Worm (Caenorhabditis elegans): ENCODE results near the gene sorf-2.

Gene sorf-2

DNA sequence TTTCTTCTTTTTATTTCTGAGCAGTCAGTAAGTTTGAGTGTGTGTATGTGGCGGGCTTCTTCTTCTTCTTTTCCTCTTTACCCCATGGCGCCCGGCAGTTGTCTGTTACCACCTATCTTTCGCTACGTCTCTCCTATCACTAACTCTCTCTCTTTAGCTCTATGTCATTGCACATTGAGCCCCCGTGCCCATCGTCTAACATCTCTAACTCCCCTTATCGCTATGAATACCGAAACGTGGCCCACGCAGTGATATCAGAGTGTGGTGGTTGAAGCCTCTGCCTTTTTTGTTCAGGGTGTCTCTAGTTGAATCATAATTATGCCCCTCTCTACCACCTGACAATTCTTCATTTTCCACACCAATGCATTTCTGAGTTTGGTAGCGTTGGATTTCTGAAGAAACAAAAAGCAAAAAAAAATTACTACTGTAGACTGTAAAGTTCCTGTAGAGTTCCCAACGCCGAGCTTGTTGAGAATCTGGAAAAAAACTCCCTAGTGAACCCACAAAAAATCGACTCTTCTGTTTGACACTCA, 8.2 kb downstream of the sorf-2 start (continued):
- no peak for TF ChIP-seq C34F6.9 (tag; optimal IDR thresholded peaks at IDR 0.05)
- TF ChIP-seq nhr-21 (tag; optimal IDR thresholded peaks at IDR 0.05): no peak
- TF ChIP-seq fos-1 (tag; optimal IDR thresholded peaks at IDR 0.05): peak; percentile 6
- TF ChIP-seq snpc-4 (tag; optimal IDR thresholded peaks at IDR 0.05): no peak
- no peak for TF ChIP-seq mbf-1 (tag; optimal IDR thresholded peaks at IDR 0.05)
- TF ChIP-seq ztf-11 (tag; optimal IDR thresholded peaks at IDR 0.05): no peak
- no peak for TF ChIP-seq sma-3 (GFP tag; optimal IDR thresholded peaks at IDR 0.05)
- TF ChIP-seq lin-39 (tag; optimal IDR thresholded peaks at IDR 0.05): no peak
- no peak for TF ChIP-seq egl-27 (tag; optimal IDR thresholded peaks at IDR 0.05)
- no peak for TF ChIP-seq peb-1 (tag; optimal IDR thresholded peaks at IDR 0.05)
- TF ChIP-seq crh-2 (tag; optimal IDR thresholded peaks at IDR 0.05): peak; percentile 32
- TF ChIP-seq gmeb-1 (tag; optimal IDR thresholded peaks at IDR 0.05): no peak
- TF ChIP-seq nhr-11 (tag; optimal IDR thresholded peaks at IDR 0.05): no peak
- TF ChIP-seq ama-1 (optimal IDR thresholded peaks at IDR 0.05): no peak

DNA sequence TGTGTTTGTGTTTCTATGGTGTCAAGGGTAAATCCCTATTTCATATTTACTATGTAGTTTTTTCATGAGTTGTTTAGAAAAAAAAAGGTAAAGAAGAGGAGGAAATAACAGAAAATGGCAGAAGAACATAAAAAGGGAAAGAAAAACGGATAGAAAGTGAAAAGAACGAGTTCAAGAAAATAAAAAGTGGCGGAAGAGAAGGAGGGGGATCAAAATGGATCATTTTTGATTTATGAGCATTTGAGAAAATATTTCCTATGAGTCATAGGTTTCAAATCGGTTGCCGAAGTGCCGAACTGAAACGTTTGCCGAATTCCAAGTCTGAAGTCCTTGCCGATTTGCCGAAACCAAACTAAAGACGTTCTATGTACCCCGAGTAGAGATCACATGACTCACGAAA, 12.4 kb downstream of the sorf-2 start:
- TF ChIP-seq fos-1 (tag; optimal IDR thresholded peaks at IDR 0.05) (peak; percentile 3), nhr-129 (tag; optimal IDR thresholded peaks at IDR 0.05) (no peak), unc-55 (GFP tag; optimal IDR thresholded peaks at IDR 0.05) (peak; percentile 52), mab-5 (tag; optimal IDR thresholded peaks at IDR 0.05) (peak; percentile 71)

DNA sequence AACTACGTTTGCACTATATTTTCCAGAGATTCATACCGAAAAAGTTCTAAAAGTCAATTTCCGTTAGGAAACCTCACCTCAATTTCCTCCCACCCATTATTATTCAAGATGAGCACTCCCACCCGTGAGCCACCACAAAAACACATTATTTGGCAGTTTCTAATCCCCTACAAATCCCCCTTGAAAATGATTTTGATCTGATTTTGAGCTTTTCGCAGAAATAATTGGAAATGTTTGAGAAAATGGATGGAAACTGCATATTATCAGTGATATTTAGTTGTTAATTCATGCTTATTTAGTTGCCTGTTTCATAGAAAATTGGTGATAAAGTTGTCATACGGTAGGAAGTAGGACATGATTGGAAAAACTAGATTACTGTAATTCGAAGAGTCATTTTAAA, 14.1 kb downstream of the sorf-2 start:
- TF ChIP-seq C34F6.9 (tag; optimal IDR thresholded peaks at IDR 0.05): no peak
- peak; percentile 37 for TF ChIP-seq unc-55 (GFP tag; optimal IDR thresholded peaks at IDR 0.05)

DNA sequence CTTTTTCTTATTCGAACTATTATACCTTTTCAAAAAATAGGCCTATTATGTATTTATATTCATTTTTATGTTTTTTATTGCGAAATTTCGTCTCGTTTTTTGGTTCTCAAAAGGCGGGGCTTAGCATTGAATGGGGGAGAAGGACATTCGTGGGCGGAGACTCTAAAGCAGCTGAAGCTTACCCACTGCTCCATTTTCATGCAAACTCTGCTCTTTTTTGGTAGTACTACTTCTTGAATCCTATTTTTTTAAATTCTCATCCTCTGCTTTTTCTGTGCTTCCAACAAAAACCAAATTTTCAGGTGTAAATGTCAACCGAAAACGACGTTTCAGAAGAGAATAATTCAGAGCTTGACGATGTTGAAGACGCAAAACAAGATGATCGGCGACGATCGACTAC, 15.0 kb downstream of the sorf-2 start, which contains the start of gene ZK121.2:
Gene ZK121.2 (plus strand): TSS at position 301 of the 400 bp plus-strand sequence.
- TF ChIP-seq unc-55 (GFP tag; optimal IDR thresholded peaks at IDR 0.05): peak; percentile 31
- no peak for TF ChIP-seq C34F6.9 (tag; optimal IDR thresholded peaks at IDR 0.05)

DNA sequence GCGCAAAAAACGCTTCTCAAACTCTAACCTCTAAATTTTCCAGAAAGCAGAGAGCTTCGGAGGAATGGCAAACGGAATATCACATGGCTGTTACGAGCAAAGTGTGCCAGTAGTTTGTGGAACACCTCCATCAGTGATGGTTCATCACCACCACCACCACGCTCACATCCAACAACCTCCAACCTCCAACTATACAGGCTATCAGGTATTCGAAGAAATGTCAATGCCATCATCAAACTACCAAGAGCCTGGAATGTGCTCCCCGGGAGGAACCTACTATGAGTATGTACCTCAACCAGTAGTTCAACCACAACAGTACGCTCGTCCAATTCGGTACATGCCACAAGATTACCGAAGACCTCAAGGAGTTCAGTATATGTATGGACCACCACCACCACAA, 17.1 kb downstream of the sorf-2 start:
- TF ChIP-seq nhr-11 (tag; optimal IDR thresholded peaks at IDR 0.05) (no peak), nhr-6 (tag; optimal IDR thresholded peaks at IDR 0.05) (no peak), elt-3 (tag; optimal IDR thresholded peaks at IDR 0.05) (no peak), peb-1 (tag; optimal IDR thresholded peaks at IDR 0.05) (no peak), lsy-2 (tag; optimal IDR thresholded peaks at IDR 0.05) (no peak), C34F6.9 (tag; optimal IDR thresholded peaks at IDR 0.05) (no peak), Y55F3AM.14 (GFP tag; optimal IDR thresholded peaks at IDR 0.05) (no peak), sem-4 (tag; optimal IDR thresholded peaks at IDR 0.05) (no peak), unc-39 (tag; optimal IDR thresholded peaks at IDR 0.05) (no peak), sma-3 (GFP tag; optimal IDR thresholded peaks at IDR 0.05) (no peak), alr-1 (tag; optimal IDR thresholded peaks at IDR 0.05) (no peak), nhr-12 (tag; optimal IDR thresholded peaks at IDR 0.05) (no peak), egl-27 (tag; optimal IDR thresholded peaks at IDR 0.05) (no peak), blmp-1 (tag; optimal IDR thresholded peaks at IDR 0.05; ENCODE audit: insufficient read depth) (no peak), mab-5 (tag; optimal IDR thresholded peaks at IDR 0.05) (no peak), ceh-82 (tag; optimal IDR thresholded peaks at IDR 0.05) (no peak), fos-1 (tag; optimal IDR thresholded peaks at IDR 0.05) (no peak)

DNA sequence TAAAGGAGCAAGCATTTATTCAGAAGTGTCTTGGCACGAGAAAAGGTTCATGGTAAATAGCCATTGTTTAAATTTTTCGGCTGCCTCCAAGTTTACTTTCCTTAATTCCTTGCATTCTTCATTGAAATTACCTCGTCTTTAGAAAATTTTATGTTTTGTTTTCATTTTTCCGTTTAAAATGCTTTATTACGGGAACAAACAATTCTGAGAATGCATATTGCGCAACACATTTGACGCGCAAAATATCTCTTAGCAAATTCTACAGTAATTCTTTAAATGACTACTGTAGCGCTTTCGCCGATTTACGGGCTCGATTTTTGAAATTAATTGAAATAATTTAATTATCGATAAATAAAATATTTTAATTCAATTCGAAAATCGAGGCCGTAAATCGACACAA, 18.1 kb downstream of the sorf-2 start:
- no peak for TF ChIP-seq blmp-1 (tag; optimal IDR thresholded peaks at IDR 0.05; ENCODE audit: insufficient read depth)
- no peak for TF ChIP-seq F13H6.1 (tag; optimal IDR thresholded peaks at IDR 0.05)
- no peak for TF ChIP-seq unc-62 (GFP tag; optimal IDR thresholded peaks at IDR 0.05)
- TF ChIP-seq nhr-12 (tag; optimal IDR thresholded peaks at IDR 0.05): no peak

DNA sequence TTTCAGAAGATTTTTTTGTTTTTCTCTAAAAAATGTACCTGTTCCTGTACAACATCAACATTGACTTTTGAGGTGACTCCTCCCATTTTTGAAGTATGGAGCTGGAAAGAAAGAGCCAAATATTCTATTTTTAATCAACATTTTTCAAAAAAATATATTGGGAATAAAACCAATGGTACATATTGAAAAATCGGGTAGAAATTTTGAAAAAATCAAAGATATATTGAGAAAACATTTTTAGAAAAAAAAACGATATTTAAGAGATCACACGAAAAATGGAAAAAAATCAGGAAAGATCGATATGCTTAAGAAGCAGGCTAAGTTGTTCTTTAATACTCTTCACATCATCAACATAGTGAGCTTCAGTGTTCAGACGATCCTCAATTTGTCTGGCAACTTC, 19.6 kb downstream of the sorf-2 start, which contains the start of gene glrx-21:
Gene glrx-21 (minus strand): TSS at position 101 of the 400 bp plus-strand sequence.
- no peak for TF ChIP-seq elt-3 (tag; optimal IDR thresholded peaks at IDR 0.05)
- no peak for TF ChIP-seq lsy-2 (tag; optimal IDR thresholded peaks at IDR 0.05)
- TF ChIP-seq nhr-11 (tag; optimal IDR thresholded peaks at IDR 0.05): no peak
- TF ChIP-seq sem-4 (tag; optimal IDR thresholded peaks at IDR 0.05): no peak
- TF ChIP-seq F13H6.1 (tag; optimal IDR thresholded peaks at IDR 0.05): no peak
- no peak for TF ChIP-seq ztf-1 (GFP tag; conservative IDR thresholded peaks at IDR 0.05)
- no peak for TF ChIP-seq ceh-82 (tag; optimal IDR thresholded peaks at IDR 0.05)
- TF ChIP-seq nhr-25 (tag; optimal IDR thresholded peaks at IDR 0.05): no peak
- TF ChIP-seq nhr-237 (tag; optimal IDR thresholded peaks at IDR 0.05): no peak
- no peak for TF ChIP-seq snpc-4 (tag; optimal IDR thresholded peaks at IDR 0.05)
- TF ChIP-seq nhr-21 (tag; optimal IDR thresholded peaks at IDR 0.05): no peak
- no peak for TF ChIP-seq zag-1 (tag; optimal IDR thresholded peaks at IDR 0.05)
- TF ChIP-seq lin-13 (GFP tag; optimal IDR thresholded peaks at IDR 0.05): no peak
- no peak for TF ChIP-seq dmd-4 (tag; optimal IDR thresholded peaks at IDR 0.05)
- TF ChIP-seq crh-2 (tag; optimal IDR thresholded peaks at IDR 0.05): no peak
- no peak for TF ChIP-seq nhr-129 (tag; optimal IDR thresholded peaks at IDR 0.05)
- no peak for TF ChIP-seq alr-1 (tag; optimal IDR thresholded peaks at IDR 0.05)
- TF ChIP-seq peb-1 (tag; optimal IDR thresholded peaks at IDR 0.05): no peak
- no peak for TF ChIP-seq C34F6.9 (tag; optimal IDR thresholded peaks at IDR 0.05)
- TF ChIP-seq lin-39 (tag; optimal IDR thresholded peaks at IDR 0.05): no peak

All from whole organism, L2 larva.